Fruit fly (Drosophila melanogaster): ENCODE data around the gene jigr1.
A peak's percentile ranks its signal among the peaks of the same experiment; 100 is the strongest.

The jigr1 gene

dm6 chr3R:25637294-25638174, at the start of gene jigr1 (continued):
- TF ChIP-seq crol (GFP tag; IDR thresholded peaks at IDR 0.05) (no peak), CG1602 (GFP tag; optimal IDR thresholded peaks at IDR 0.05) (peak; percentile 47), CG9817 (tag; optimal IDR thresholded peaks at IDR 0.05) (no peak), CG15514 (GFP tag; optimal IDR thresholded peaks at IDR 0.05) (no peak), CG14441 (GFP tag; IDR thresholded peaks at IDR 0.05) (no peak), CG11085 (GFP tag; IDR thresholded peaks at IDR 0.05) (no peak), CoRest (tag; optimal IDR thresholded peaks at IDR 0.05) (peak; percentile 37), CG7928 (GFP tag; optimal IDR thresholded peaks at IDR 0.05) (no peak), D (optimal IDR thresholded peaks at IDR 0.05) (no peak), D (GFP tag; optimal IDR thresholded peaks at IDR 0.05) (peak; percentile 48), CG3065 (GFP tag; optimal IDR thresholded peaks at IDR 0.05) (no peak), cwo (GFP tag; optimal IDR thresholded peaks at IDR 0.05) (no peak), CG31224 (GFP tag; IDR thresholded peaks at IDR 0.05) (no peak), CG11560 (tag; IDR thresholded peaks at IDR 0.05) (no peak), yki (optimal IDR thresholded peaks at IDR 0.05) (no peak), Awh (GFP tag; IDR thresholded peaks at IDR 0.05) (no peak), CG12104 (GFP tag; optimal IDR thresholded peaks at IDR 0.05) (no peak), CG32532 (GFP tag; IDR thresholded peaks at IDR 0.05) (no peak), unpg (GFP tag; optimal IDR thresholded peaks at IDR 0.05) (no peak), dpn (GFP tag; optimal IDR thresholded peaks at IDR 0.05) (peak in 1 of 2 experiments; percentile 1), Doc2 (GFP tag; IDR thresholded peaks at IDR 0.05) (no peak), CG12299 (tag; optimal IDR thresholded peaks at IDR 0.05) (no peak), CG16779 (GFP tag; IDR thresholded peaks at IDR 0.05) (no peak), grn (GFP tag; optimal IDR thresholded peaks at IDR 0.05) (no peak), B-H2 (GFP tag; optimal IDR thresholded peaks at IDR 0.05) (no peak), Six4 (GFP tag; optimal IDR thresholded peaks at IDR 0.05) (no peak), Dbx (GFP tag; IDR thresholded peaks at IDR 0.05) (no peak), tup (GFP tag; optimal IDR thresholded peaks at IDR 0.05) (no peak), CG1024 (GFP tag; IDR thresholded peaks at IDR 0.05) (no peak), CG31441 (GFP tag; IDR thresholded peaks at IDR 0.05) (peak; percentile 54), onecut (GFP tag; IDR thresholded peaks at IDR 0.05) (0 out of 2 replicates have a peak, but pooled peaks have one; percentile 17), CG7745 (tag; optimal IDR thresholded peaks at IDR 0.05) (no peak), lmd (GFP tag; IDR thresholded peaks at IDR 0.05) (peak; percentile 40; the same call in 1 of the 2 replicates), Atf6 (GFP tag; IDR thresholded peaks at IDR 0.05) (no peak), CG32767 (GFP tag; IDR thresholded peaks at IDR 0.05) (no peak), CG17829 (tag; optimal IDR thresholded peaks at IDR 0.05) (peak; percentile 83), CG3838 (GFP tag; optimal IDR thresholded peaks at IDR 0.05) (no peak), Oli (tag; optimal IDR thresholded peaks at IDR 0.05) (peak; percentile 42), gsb (GFP tag; IDR thresholded peaks at IDR 0.05) (no peak), CG9437 (GFP tag; optimal IDR thresholded peaks at IDR 0.05) (no peak), CG13296 (GFP tag; optimal IDR thresholded peaks at IDR 0.05) (no peak), Dfd (GFP tag; optimal IDR thresholded peaks at IDR 0.05) (no peak), CG1603 (tag; optimal IDR thresholded peaks at IDR 0.05) (peak; percentile 50), Doc3 (GFP tag; IDR thresholded peaks at IDR 0.05; ENCODE audit: partially characterized antibody) (no peak), eve (GFP tag; optimal IDR thresholded peaks at IDR 0.05) (peak in 1 of 2 experiments; percentile 41), chn (GFP tag; optimal IDR thresholded peaks at IDR 0.05) (peak; percentile 41), dysf (GFP tag; IDR thresholded peaks at IDR 0.05) (peak; percentile 8; the same call in 1 of the 3 replicates), amos (GFP tag; IDR thresholded peaks at IDR 0.05; ENCODE audit: partially characterized antibody) (no peak), prd (optimal IDR thresholded peaks at IDR 0.05) (no peak), prd (GFP tag; IDR thresholded peaks at IDR 0.05) (peak; percentile 81; the same call in 2 of the 3 replicates), CG18476 (GFP tag; optimal IDR thresholded peaks at IDR 0.05) (peak; percentile 21)
